Worm (Caenorhabditis elegans) whole organism, late embryonic: Measurements from ENCODE around the gene C46C11.4.

ENCODE experiments used
- C38D4.7 ChIP-seq: fragments of 200-800 bp; sonication (Bioruptor generic); optimal IDR thresholded peaks from 2 replicates; lab custom pipeline; 2018; ENCODE audit warnings: mild to moderate bottlenecking, missing genetic modification characterization, moderate library complexity, missing compliant biosample characterization
- F13H6.1 ChIP-seq: sonication (generic microtip); optimal IDR thresholded peaks from 2 replicates; lab custom pipeline; 2016; ENCODE audit warnings: missing genetic modification characterization, missing compliant biosample characterization
- K02D7.2 ChIP-seq: sonication (generic microtip); optimal IDR thresholded peaks from 2 replicates; lab custom pipeline; 2017; ENCODE audit warnings: mild to moderate bottlenecking, missing genetic modification characterization, missing compliant biosample characterization
- K09A11.1 ChIP-seq: sonication (generic microtip); optimal IDR thresholded peaks from 2 replicates; lab custom pipeline; 2017; ENCODE audit warnings: antibody characterized with exemption, mild to moderate bottlenecking, missing genetic modification characterization, missing compliant biosample characterization; ENCODE audit not compliant: insufficient read depth
- T23F11.4 ChIP-seq: fragments of 200-800 bp; sonication (Bioruptor generic); optimal IDR thresholded peaks from 2 replicates; lab custom pipeline; 2018; ENCODE audit warnings: mild to moderate bottlenecking, missing genetic modification characterization, missing compliant biosample characterization
- Y22D7AL.16 ChIP-seq: sonication (generic microtip); optimal IDR thresholded peaks from 2 replicates; lab custom pipeline; 2016; ENCODE audit warnings: missing genetic modification characterization, missing compliant biosample characterization
- ahr-1 ChIP-seq: sonication (generic microtip); optimal IDR thresholded peaks from 2 replicates; lab custom pipeline; 2016; ENCODE audit warnings: missing genetic modification characterization, missing compliant biosample characterization
- ceh-14 ChIP-seq: sonication (generic microtip); optimal IDR thresholded peaks from 2 replicates; lab custom pipeline; 2016; ENCODE audit warnings: missing genotype, missing genetic modification characterization, missing compliant biosample characterization
- ceh-18 ChIP-seq: sonication (generic microtip); optimal IDR thresholded peaks from 2 replicates; lab custom pipeline; 2016; ENCODE audit warnings: missing genetic modification characterization, missing compliant biosample characterization
- ceh-19 ChIP-seq: fragments of 200-800 bp; sonication (Bioruptor generic); optimal IDR thresholded peaks from 2 replicates; lab custom pipeline; 2018; ENCODE audit warnings: mild to moderate bottlenecking, missing genetic modification characterization, missing compliant biosample characterization
- ceh-2 ChIP-seq: sonication (generic microtip); optimal IDR thresholded peaks from 2 replicates; lab custom pipeline; 2016; ENCODE audit warnings: missing genotype, missing genetic modification characterization, missing compliant biosample characterization
- ceh-24 ChIP-seq: sonication (generic microtip); optimal IDR thresholded peaks from 2 replicates; lab custom pipeline; 2016; ENCODE audit warnings: mild to moderate bottlenecking, missing genetic modification characterization, missing compliant biosample characterization
- ceh-31 ChIP-seq: sonication (generic microtip); optimal IDR thresholded peaks from 2 replicates; lab custom pipeline; 2016; ENCODE audit warnings: missing genetic modification characterization, missing compliant biosample characterization
- ceh-34 ChIP-seq: sonication (generic microtip); optimal IDR thresholded peaks from 2 replicates; lab custom pipeline; 2016; ENCODE audit warnings: mild to moderate bottlenecking, missing genetic modification characterization, missing compliant biosample characterization
- ceh-45 ChIP-seq: fragments of 200-800 bp; sonication (Bioruptor generic); IDR thresholded peaks from 2 replicates; pipeline ENCODE4 v1.3.6; 2022; ENCODE audit warnings: missing genetic modification reagents, missing genetic modification characterization, missing compliant biosample characterization
- ceh-48 ChIP-seq: sonication (generic microtip); optimal IDR thresholded peaks from 2 replicates; lab custom pipeline; 2016; ENCODE audit warnings: missing genetic modification characterization, inconsistent platforms, missing compliant biosample characterization
- ceh-6 ChIP-seq: fragments of 200-800 bp; sonication (Bioruptor generic); optimal IDR thresholded peaks from 2 replicates; lab custom pipeline; 2018; ENCODE audit warnings: mild to moderate bottlenecking, missing genetic modification characterization, missing compliant biosample characterization
- che-1 ChIP-seq: sonication (generic microtip); optimal IDR thresholded peaks from 2 replicates; lab custom pipeline; 2016; ENCODE audit warnings: mild to moderate bottlenecking, missing genetic modification characterization, missing compliant biosample characterization
- dve-1 ChIP-seq: sonication (generic microtip); optimal IDR thresholded peaks from 2 replicates; lab custom pipeline; 2017; ENCODE audit warnings: antibody characterized with exemption, mild to moderate bottlenecking, missing genetic modification characterization, missing compliant biosample characterization
- eyg-1 ChIP-seq: sonication (generic microtip); optimal IDR thresholded peaks from 2 replicates; lab custom pipeline; 2016; ENCODE audit warnings: missing genotype, missing genetic modification characterization, missing compliant biosample characterization
- gmeb-2 ChIP-seq: sonication (generic microtip); optimal IDR thresholded peaks from 2 replicates; lab custom pipeline; 2016; ENCODE audit warnings: missing genetic modification characterization, inconsistent platforms, missing compliant biosample characterization
- hlh-13 ChIP-seq: fragments of 200-800 bp; sonication (Bioruptor generic); optimal IDR thresholded peaks from 2 replicates; lab custom pipeline; 2018; ENCODE audit warnings: mild to moderate bottlenecking, missing genetic modification characterization, missing compliant biosample characterization
- hlh-30 ChIP-seq: sonication (generic microtip); optimal IDR thresholded peaks from 2 replicates; lab custom pipeline; 2017; ENCODE audit warnings: antibody characterized with exemption, missing genetic modification characterization, missing compliant biosample characterization; ENCODE audit not compliant: insufficient read depth
- lin-11 ChIP-seq: fragments of 200-800 bp; sonication (Bioruptor generic); optimal IDR thresholded peaks from 2 replicates; lab custom pipeline; 2018; ENCODE audit warnings: mild to moderate bottlenecking, missing genetic modification characterization, missing compliant biosample characterization
- nfya-1 ChIP-seq: sonication (generic microtip); optimal IDR thresholded peaks from 2 replicates; lab custom pipeline; 2017; ENCODE audit warnings: missing genetic modification characterization, mild to moderate bottlenecking, missing compliant biosample characterization, antibody characterized with exemption, moderate library complexity
- pat-9 ChIP-seq: fragments of 200-800 bp; sonication (Bioruptor generic); optimal IDR thresholded peaks from 2 replicates; lab custom pipeline; 2018; ENCODE audit warnings: mild to moderate bottlenecking, missing genetic modification characterization, moderate library complexity, missing compliant biosample characterization
- pha-2 ChIP-seq: sonication (generic microtip); optimal IDR thresholded peaks from 2 replicates; lab custom pipeline; 2017; ENCODE audit warnings: mild to moderate bottlenecking, missing genetic modification characterization, missing compliant biosample characterization
- ref-2 ChIP-seq: sonication (generic microtip); optimal IDR thresholded peaks from 2 replicates; lab custom pipeline; 2016; ENCODE audit warnings: missing genetic modification characterization, missing compliant biosample characterization
- rnt-1 ChIP-seq: sonication (generic microtip); optimal IDR thresholded peaks from 2 replicates; lab custom pipeline; 2016; ENCODE audit warnings: missing genetic modification characterization, missing compliant biosample characterization
- sdc-2 ChIP-seq: sonication (generic microtip); optimal IDR thresholded peaks from 2 replicates; lab custom pipeline; 2016; ENCODE audit warnings: missing genotype, missing genetic modification characterization, missing compliant biosample characterization
- sox-2 ChIP-seq: fragments of 200-800 bp; sonication (Bioruptor generic); IDR thresholded peaks from 2 replicates; pipeline ENCODE4 v1.3.6; 2022; ENCODE audit warnings: missing genetic modification reagents, missing genetic modification characterization, missing compliant biosample characterization
- sox-4 ChIP-seq: sonication (generic microtip); optimal IDR thresholded peaks from 2 replicates; lab custom pipeline; 2017; ENCODE audit warnings: mild to moderate bottlenecking, missing genetic modification characterization, inconsistent platforms, missing compliant biosample characterization
- tbx-2 ChIP-seq: sonication (generic microtip); optimal IDR thresholded peaks from 2 replicates; lab custom pipeline; 2016; ENCODE audit warnings: missing genetic modification characterization, missing compliant biosample characterization
- unc-42 ChIP-seq: sonication (generic microtip); optimal IDR thresholded peaks from 2 replicates; lab custom pipeline; 2016; ENCODE audit warnings: missing genotype, missing genetic modification characterization, missing compliant biosample characterization
- unc-55 ChIP-seq: sonication (generic microtip); optimal IDR thresholded peaks from 2 replicates; lab custom pipeline; 2017; ENCODE audit warnings: missing biosample characterization, missing genetic modification reagents, missing genetic modification characterization
- ztf-16 ChIP-seq: sonication (generic microtip); optimal IDR thresholded peaks from 2 replicates; lab custom pipeline; 2017; ENCODE audit warnings: missing genetic modification characterization, missing compliant biosample characterization

C46C11.4 gene

ce11 chrX:4606389-4606880 lies 40.6 kb downstream of the C46C11.4 start:
- TF ChIP-seq hlh-30 (tag; lab: Kevin White, UChicago) (peak; percentile 8), sox-4 (tag; lab: Kevin White, UChicago) (peak; percentile 73), ceh-48 (peak; percentile 32), ceh-34 (peak; percentile 56), T23F11.4 (GFP tag; lab: Kevin White, UChicago) (peak; percentile 87), ahr-1 (tag; lab: Kevin White, UChicago) (peak; percentile 13), unc-42 (tag; lab: Kevin White, UChicago) (peak; percentile 72), ztf-16 (tag; lab: Kevin White, UChicago) (peak; percentile 57), rnt-1 (tag; lab: Kevin White, UChicago) (peak; percentile 56), lin-11 (tag; lab: Kevin White, UChicago) (peak; percentile 51), ref-2 (tag; lab: Kevin White, UChicago) (peak; percentile 54), pat-9 (tag; lab: Kevin White, UChicago) (peak; percentile 86), ceh-19 (GFP tag; lab: Kevin White, UChicago) (peak; percentile 85), unc-55 (GFP tag; lab: Kevin White, UChicago) (peak; percentile 41), ceh-14 (tag; lab: Kevin White, UChicago) (peak; percentile 21), ceh-31 (peak; percentile 70), ceh-6 (GFP tag; lab: Kevin White, UChicago) (peak; percentile 80), sdc-2 (tag; lab: Kevin White, UChicago) (peak; percentile 51), gmeb-2 (tag; lab: Kevin White, UChicago) (peak; percentile 73), pha-2 (tag; lab: Kevin White, UChicago) (peak; percentile 72), che-1 (tag; lab: Kevin White, UChicago) (peak; percentile 61), ceh-18 (tag; lab: Kevin White, UChicago) (peak; percentile 86), nfya-1 (tag; lab: Kevin White, UChicago) (peak; percentile 48), ceh-45 (GFP tag; lab: Robert Waterston, UW) (0 out of 2 replicates have a peak, but pooled peaks have one; percentile 41), sox-2 (GFP tag; lab: Robert Waterston, UW) (peak; percentile 14; the same call in 1 of the 2 replicates), K02D7.2 (tag; lab: Kevin White, UChicago) (peak; percentile 36), tbx-2 (tag; lab: Kevin White, UChicago) (peak; percentile 53), ceh-2 (peak; percentile 32), hlh-13 (GFP tag; lab: Kevin White, UChicago) (peak; percentile 9), C38D4.7 (GFP tag; lab: Kevin White, UChicago) (peak; percentile 63), F13H6.1 (tag; lab: Kevin White, UChicago) (peak; percentile 39), Y22D7AL.16 (tag; lab: Kevin White, UChicago) (peak; percentile 44), ceh-24 (peak; percentile 37)

ce11 chrX:4605828-4606227 lies 41.2 kb downstream of the C46C11.4 start, which contains the start of gene spat-3:
Gene spat-3 (minus strand): TSS chrX:4605928.
- TF ChIP-seq ceh-31 (no peak), eyg-1 (tag; lab: Kevin White, UChicago) (no peak)

ce11 chrX:4604185-4604584 lies 42.8 kb downstream of the C46C11.4 start:
- no peak for TF ChIP-seq K09A11.1 (tag; lab: Kevin White, UChicago)
- no peak for TF ChIP-seq dve-1 (tag; lab: Kevin White, UChicago)
- TF ChIP-seq ztf-16 (tag; lab: Kevin White, UChicago), result no peak
